Fruit fly (Drosophila melanogaster): Measurements from ENCODE around the gene CG6628.

CG6628 gene

DNA sequence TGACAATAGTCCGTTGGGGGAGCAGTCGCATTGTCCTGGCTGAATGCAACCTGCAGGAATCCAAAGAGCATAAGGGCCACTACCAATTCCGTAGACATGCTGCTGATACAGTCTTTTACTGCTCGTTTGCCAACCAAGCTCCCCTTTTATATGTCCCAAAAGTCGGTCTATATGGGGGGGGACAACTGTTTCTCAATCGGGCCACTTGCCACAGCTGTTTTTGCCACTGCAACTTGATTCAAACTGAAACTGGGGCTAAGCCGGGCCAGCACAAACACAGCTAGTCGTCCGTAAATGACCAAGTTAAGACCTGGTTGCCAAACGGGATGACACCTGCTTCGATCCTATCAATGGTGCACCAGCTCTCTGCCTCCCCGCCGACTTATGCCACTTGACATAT, at the start of gene CG6628:
Gene CG6628, minus strand, starts transcription at position 101 of the 400 bp plus-strand sequence.
- TF ChIP-seq fkh (GFP tag; optimal IDR thresholded peaks at IDR 0.05): no peak
- TF ChIP-seq svp (GFP tag): peak; percentile 44

DNA sequence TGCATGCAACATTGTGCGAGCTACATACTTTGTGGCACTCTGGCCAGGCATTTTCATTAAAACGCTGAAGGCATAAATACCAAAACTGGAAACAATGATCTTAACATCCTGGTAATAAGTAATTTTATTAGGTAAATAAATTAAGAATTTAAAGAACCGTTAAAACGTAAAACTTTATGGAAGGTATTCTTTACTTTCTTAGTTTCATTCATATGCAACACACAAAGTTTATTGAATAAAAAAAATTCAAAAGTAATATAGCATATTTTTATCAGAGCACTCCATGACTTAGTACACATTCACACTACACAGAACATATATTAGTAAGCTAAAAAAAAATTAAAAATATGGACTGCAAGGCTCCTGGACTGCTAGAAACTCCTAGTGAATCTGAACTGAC, 48.5 kb upstream of the CG6628 start, which contains the start of gene CG8065:
Gene CG8065, plus strand, starts transcription at position 301 of the 400 bp plus-strand sequence.
- TF ChIP-seq spab (GFP tag; optimal IDR thresholded peaks at IDR 0.05): no peak
- no peak for TF ChIP-seq CG11902 (GFP tag; optimal IDR thresholded peaks at IDR 0.05)
- TF ChIP-seq CG8319 (GFP tag; optimal IDR thresholded peaks at IDR 0.05): no peak
- TF ChIP-seq svp (GFP tag): no peak
- TF ChIP-seq CG3919 (GFP tag; optimal IDR thresholded peaks at IDR 0.05): no peak
- TF ChIP-seq Met (GFP tag; optimal IDR thresholded peaks at IDR 0.05): no peak
- TF ChIP-seq eg (GFP tag; IDR thresholded peaks at IDR 0.05): no peak
- no peak for TF ChIP-seq Hr38 (GFP tag; optimal IDR thresholded peaks at IDR 0.05)
- TF ChIP-seq CG4318 (GFP tag; optimal IDR thresholded peaks at IDR 0.05): no peak
- no peak for TF ChIP-seq Sox102F (GFP tag; optimal IDR thresholded peaks at IDR 0.05)
- TF ChIP-seq Sox15 (GFP tag; optimal IDR thresholded peaks at IDR 0.05): no peak
- TF ChIP-seq CG15336 (GFP tag; IDR thresholded peaks at IDR 0.05): no peak
- no peak for TF ChIP-seq CG10669 (GFP tag; optimal IDR thresholded peaks at IDR 0.05)
- no peak for TF ChIP-seq cyc (GFP tag; optimal IDR thresholded peaks at IDR 0.05)
- TF ChIP-seq Eip75B (GFP tag; optimal IDR thresholded peaks at IDR 0.05): no peak
- TF ChIP-seq CG7368 (GFP tag; optimal IDR thresholded peaks at IDR 0.05): no peak
- TF ChIP-seq lz (GFP tag; optimal IDR thresholded peaks at IDR 0.05): no peak
- TF ChIP-seq CG6854 (GFP tag; optimal IDR thresholded peaks at IDR 0.05): no peak

DNA sequence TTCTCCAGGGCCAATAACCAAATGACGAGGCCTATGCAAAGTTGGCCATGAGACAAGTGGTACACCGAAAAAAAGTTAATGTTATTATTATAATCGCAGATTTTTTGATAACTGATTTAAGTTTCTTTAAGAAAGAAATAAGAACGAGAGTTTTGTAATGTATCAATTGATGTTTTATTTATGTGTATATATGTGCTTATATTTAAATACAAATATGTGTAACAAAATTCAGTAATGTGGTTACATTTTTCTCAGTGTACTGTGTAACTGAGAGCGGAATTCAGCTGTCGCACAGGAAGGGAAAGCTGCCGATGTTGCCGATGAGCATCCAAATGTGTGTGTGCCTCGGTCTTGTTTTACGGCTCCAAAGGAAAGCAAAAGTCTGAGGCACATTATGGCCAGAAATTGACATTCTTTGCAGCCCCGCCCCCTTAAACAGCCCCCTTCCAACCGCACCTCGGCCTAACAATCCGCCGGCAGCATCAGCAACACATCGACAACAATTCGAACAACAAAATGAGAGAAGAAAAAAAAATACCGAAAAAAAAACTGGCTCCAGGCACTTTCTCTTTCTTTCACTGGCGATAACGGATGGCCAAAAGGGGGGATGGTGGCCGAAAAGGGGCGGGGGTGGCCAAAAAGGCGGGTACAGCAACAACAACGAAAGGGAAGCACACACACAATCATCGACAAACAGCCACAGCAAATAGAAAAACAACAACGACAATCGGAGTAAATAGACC, 39.6 kb upstream of the CG6628 start:
- TF ChIP-seq Smox (GFP tag; optimal IDR thresholded peaks at IDR 0.05) (peak; percentile 31), net (GFP tag; optimal IDR thresholded peaks at IDR 0.05) (peak; percentile 18), CG3032 (tag; optimal IDR thresholded peaks at IDR 0.05) (no peak), CG6163 (GFP tag; IDR thresholded peaks at IDR 0.05) (0 out of 3 replicates have a peak, but pooled peaks have one; percentile 6), CG32006 (GFP tag; optimal IDR thresholded peaks at IDR 0.05) (peak; percentile 80), pdm3 (GFP tag; optimal IDR thresholded peaks at IDR 0.05) (peak; percentile 46), Eip75B (GFP tag; optimal IDR thresholded peaks at IDR 0.05) (peak; percentile 35), vri (GFP tag; optimal IDR thresholded peaks at IDR 0.05) (no peak), CG11762 (GFP tag; optimal IDR thresholded peaks at IDR 0.05; ENCODE audit: insufficient read depth) (no peak), eg (GFP tag; IDR thresholded peaks at IDR 0.05) (peak; percentile 31; the same call in 1 of the 3 replicates), CG3919 (GFP tag; optimal IDR thresholded peaks at IDR 0.05) (peak; percentile 40), CG34406 (GFP tag; optimal IDR thresholded peaks at IDR 0.05) (peak; percentile 54), CG6854 (GFP tag; optimal IDR thresholded peaks at IDR 0.05) (no peak), salr (GFP tag; optimal IDR thresholded peaks at IDR 0.05) (peak in 1 of 2 experiments; percentile 33), CG31627 (GFP tag; optimal IDR thresholded peaks at IDR 0.05) (no peak), Gug (GFP tag; IDR thresholded peaks at IDR 0.05) (no peak), esn (GFP tag; optimal IDR thresholded peaks at IDR 0.05) (no peak), Ets21C (GFP tag; optimal IDR thresholded peaks at IDR 0.05) (no peak), Sox15 (GFP tag; optimal IDR thresholded peaks at IDR 0.05) (no peak), Sox14 (GFP tag; optimal IDR thresholded peaks at IDR 0.05) (no peak), CG7368 (GFP tag; optimal IDR thresholded peaks at IDR 0.05) (no peak), Hr38 (GFP tag; optimal IDR thresholded peaks at IDR 0.05) (no peak), Lpt (GFP tag; optimal IDR thresholded peaks at IDR 0.05) (peak; percentile 31), dsx (GFP tag; optimal IDR thresholded peaks at IDR 0.05; ENCODE audit: poor library complexity, severe bottlenecking) (no peak), achi (GFP tag; optimal IDR thresholded peaks at IDR 0.05) (peak; percentile 29), CG9139 (GFP tag; optimal IDR thresholded peaks at IDR 0.05) (no peak), CG10631 (GFP tag; optimal IDR thresholded peaks at IDR 0.05) (peak; percentile 18), dac (GFP tag; optimal IDR thresholded peaks at IDR 0.05) (no peak), CG11294 (GFP tag; IDR thresholded peaks at IDR 0.05) (no peak), fd59A (GFP tag; optimal IDR thresholded peaks at IDR 0.05) (no peak), CG11902 (GFP tag; optimal IDR thresholded peaks at IDR 0.05) (peak; percentile 29), Blimp-1 (GFP tag; optimal IDR thresholded peaks at IDR 0.05) (peak; percentile 84), CG10669 (GFP tag; optimal IDR thresholded peaks at IDR 0.05) (no peak), CG4318 (GFP tag; optimal IDR thresholded peaks at IDR 0.05) (peak; percentile 41), CG1621 (tag; optimal IDR thresholded peaks at IDR 0.05) (no peak), fkh (GFP tag; optimal IDR thresholded peaks at IDR 0.05) (peak; percentile 24), Met (GFP tag; optimal IDR thresholded peaks at IDR 0.05) (peak; percentile 27), CG6808 (GFP tag; optimal IDR thresholded peaks at IDR 0.05) (no peak)
